Worm (Caenorhabditis elegans) whole organism, L4/young adult: ENCODE data around the gene sre-42.

Source experiments
- W03F9.2 ChIP-seq: fragments of 150-350 bp; optimal IDR thresholded peaks from 2 replicates; lab custom pipeline; 2014; ENCODE audit warnings: missing biosample characterization, missing genetic modification characterization
- dao-5 ChIP-seq: sonication (generic microtip); optimal IDR thresholded peaks from 2 replicates; lab custom pipeline; 2016; ENCODE audit warnings: missing genotype, missing genetic modification characterization, moderate library complexity, missing compliant biosample characterization
- him-1 ChIP-seq: sonication (generic microtip); optimal IDR thresholded peaks from 2 replicates; lab custom pipeline; 2016; ENCODE audit warnings: missing genotype, missing genetic modification reagents, missing genetic modification characterization, missing compliant biosample characterization

- TF ChIP-seq him-1 (tag; lab: Kevin White, UChicago) (no peak), dao-5 (tag; lab: Kevin White, UChicago) (no peak), W03F9.2 (tag; lab: Kevin White, UChicago) (no peak)
Measured at ce11 chrII:12417996-12418395, 31.3 kb upstream of the sre-42 start.
